Worm (Caenorhabditis elegans): ENCODE measurements around the gene B0250.8.

B0250.8 gene

DNA sequence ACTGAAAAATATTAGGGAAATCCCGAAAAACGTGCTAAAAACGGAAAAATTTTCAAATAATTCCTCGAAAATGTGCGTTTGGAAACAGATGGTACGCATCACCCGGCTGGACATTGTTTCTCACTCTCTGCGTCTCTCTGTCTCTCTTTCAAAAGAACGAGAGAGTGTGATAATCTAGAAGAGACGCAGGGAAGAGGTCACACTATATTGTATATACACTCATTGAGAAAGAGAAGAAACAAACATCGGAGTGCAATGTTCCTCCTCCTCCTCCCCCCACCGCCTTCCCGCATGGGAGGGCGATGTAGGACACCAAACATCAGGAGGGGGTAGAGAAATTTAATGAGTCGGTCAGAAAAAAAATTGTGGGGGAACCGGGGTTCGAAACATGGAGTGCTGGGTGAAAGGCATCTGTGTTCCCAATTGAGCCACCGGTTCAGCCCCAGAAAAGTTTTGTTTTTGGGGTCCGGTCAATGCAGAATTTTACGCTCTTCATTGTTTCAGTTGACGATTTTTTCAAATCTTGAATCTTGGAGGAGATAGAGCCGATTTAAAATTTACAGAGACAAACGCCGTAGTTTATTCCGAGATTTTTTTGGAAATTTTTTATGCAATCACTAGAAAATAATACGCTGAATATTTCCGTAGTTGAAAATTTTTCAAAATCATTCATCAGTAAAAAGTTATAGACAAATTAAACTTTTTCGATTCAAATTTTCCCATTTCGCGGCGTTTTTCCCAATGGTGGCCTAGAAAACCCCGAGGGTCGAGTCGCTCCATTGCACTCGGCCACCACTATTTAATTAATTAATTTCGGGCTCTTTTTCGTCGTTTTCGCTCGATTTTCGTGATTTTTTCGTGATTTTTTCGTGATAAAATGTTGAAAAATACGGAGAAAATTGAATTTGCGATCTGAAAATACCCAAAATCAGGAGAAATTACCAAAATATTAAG lies 45.8 kb downstream of the B0250.8 start:
- TF ChIP-seq dmd-4 (tag; optimal IDR thresholded peaks at IDR 0.05; ENCODE audit: borderline replicate concordance), result no peak
- peak; percentile 90 for TF ChIP-seq ceh-31 (tag; optimal IDR thresholded peaks at IDR 0.05)
- no peak for TF ChIP-seq sox-4 (tag; optimal IDR thresholded peaks at IDR 0.05)
- TF ChIP-seq ceh-48 (tag; optimal IDR thresholded peaks at IDR 0.05), result no peak
- TF ChIP-seq nhr-232 (tag; optimal IDR thresholded peaks at IDR 0.05), result no peak
- no peak for TF ChIP-seq eyg-1 (tag; optimal IDR thresholded peaks at IDR 0.05)
- peak; percentile 68 for TF ChIP-seq hlh-8 (tag; optimal IDR thresholded peaks at IDR 0.05)
- no peak for TF ChIP-seq pha-4 (tag; optimal IDR thresholded peaks at IDR 0.05)
- peak; percentile 39 for TF ChIP-seq sox-2 (GFP tag; IDR thresholded peaks at IDR 0.05)
- TF ChIP-seq K09A11.1 (tag; optimal IDR thresholded peaks at IDR 0.05; ENCODE audit: insufficient read depth), result no peak
- TF ChIP-seq nfya-1 (tag; optimal IDR thresholded peaks at IDR 0.05), result peak; percentile 60
- TF ChIP-seq odd-2 (tag; optimal IDR thresholded peaks at IDR 0.05), result no peak
- no peak for TF ChIP-seq unc-3 (GFP tag; conservative IDR thresholded peaks at IDR 0.05)
- TF ChIP-seq unc-3 (tag; optimal IDR thresholded peaks at IDR 0.05), result no peak
- TF ChIP-seq ceh-2 (tag; optimal IDR thresholded peaks at IDR 0.05), result peak; percentile 72
- TF ChIP-seq ceh-19 (GFP tag; optimal IDR thresholded peaks at IDR 0.05), result no peak
- TF ChIP-seq tbx-7 (tag; optimal IDR thresholded peaks at IDR 0.05), result peak; percentile 78
- peak; percentile 17 for TF ChIP-seq pha-2 (tag; optimal IDR thresholded peaks at IDR 0.05)
- peak; percentile 69 for TF ChIP-seq hlh-30 (tag; optimal IDR thresholded peaks at IDR 0.05; ENCODE audit: insufficient read depth)
- no peak for TF ChIP-seq ceh-22 (tag; optimal IDR thresholded peaks at IDR 0.05)
- TF ChIP-seq nhr-11 (tag; optimal IDR thresholded peaks at IDR 0.05), result no peak
- no peak for TF ChIP-seq Y22D7AL.16 (tag; optimal IDR thresholded peaks at IDR 0.05)
- no peak for TF ChIP-seq unc-86 (tag; optimal IDR thresholded peaks at IDR 0.05)
- TF ChIP-seq dve-1 (tag; optimal IDR thresholded peaks at IDR 0.05), result no peak
- peak; percentile 89 for TF ChIP-seq C08G9.2 (tag; optimal IDR thresholded peaks at IDR 0.05)
- peak; percentile 50 for TF ChIP-seq ref-2 (tag; optimal IDR thresholded peaks at IDR 0.05)
- no peak for TF ChIP-seq ceh-45 (GFP tag; IDR thresholded peaks at IDR 0.05)
- peak; percentile 67 for TF ChIP-seq mec-3 (tag; optimal IDR thresholded peaks at IDR 0.05; ENCODE audit: borderline replicate concordance)
- TF ChIP-seq pros-1 (tag; optimal IDR thresholded peaks at IDR 0.05), result peak; percentile 47
- TF ChIP-seq K02D7.2 (tag; optimal IDR thresholded peaks at IDR 0.05), result no peak
- TF ChIP-seq ceh-30 (tag; optimal IDR thresholded peaks at IDR 0.05), result no peak
- TF ChIP-seq ceh-24 (tag; optimal IDR thresholded peaks at IDR 0.05), result no peak
- TF ChIP-seq fkh-10 (GFP tag; optimal IDR thresholded peaks at IDR 0.05), result no peak
- peak; percentile 37 for TF ChIP-seq fkh-6 (tag; optimal IDR thresholded peaks at IDR 0.05)
- no peak for TF ChIP-seq lin-11 (tag; optimal IDR thresholded peaks at IDR 0.05)
- TF ChIP-seq syd-9 (tag; optimal IDR thresholded peaks at IDR 0.05), result no peak
- TF ChIP-seq unc-42 (tag; optimal IDR thresholded peaks at IDR 0.05), result peak; percentile 87
- TF ChIP-seq ceh-6 (GFP tag; optimal IDR thresholded peaks at IDR 0.05), result no peak
- no peak for TF ChIP-seq elt-4 (tag; optimal IDR thresholded peaks at IDR 0.05)
- no peak for TF ChIP-seq hlh-13 (GFP tag; optimal IDR thresholded peaks at IDR 0.05)
- peak; percentile 46 for TF ChIP-seq zip-5 (tag; optimal IDR thresholded peaks at IDR 0.05)
- no peak for TF ChIP-seq npax-4 (tag; optimal IDR thresholded peaks at IDR 0.05)
- peak; percentile 27 for TF ChIP-seq unc-55 (GFP tag; optimal IDR thresholded peaks at IDR 0.05)
- TF ChIP-seq sdc-2 (tag; optimal IDR thresholded peaks at IDR 0.05), result no peak
- TF ChIP-seq hlh-6 (tag; optimal IDR thresholded peaks at IDR 0.05), result no peak
- peak; percentile 56 for TF ChIP-seq ceh-18 (tag; optimal IDR thresholded peaks at IDR 0.05)
- TF ChIP-seq pqm-1 (tag; optimal IDR thresholded peaks at IDR 0.05), result no peak
- no peak for TF ChIP-seq ceh-9 (tag; optimal IDR thresholded peaks at IDR 0.05)
- no peak for TF ChIP-seq F13H6.1 (tag; optimal IDR thresholded peaks at IDR 0.05)
- no peak for TF ChIP-seq ttx-3 (tag; optimal IDR thresholded peaks at IDR 0.05)
- peak; percentile 47 for TF ChIP-seq lim-6 (tag; optimal IDR thresholded peaks at IDR 0.05)

Measured in whole organism, late embryonic.